Worm (Caenorhabditis elegans) whole organism, L3 larva: ENCODE results near the gene zipt-15.

Experiments used
- R02D3.7 ChIP-seq: fragments of 150-350 bp; optimal IDR thresholded peaks from 2 replicates; lab custom pipeline; 2014; ENCODE audit warnings: missing biosample characterization, missing genetic modification characterization
- ZK546.5 ChIP-seq: sonication (generic microtip); optimal IDR thresholded peaks from 2 replicates; lab custom pipeline; 2017; ENCODE audit warnings: missing biosample characterization, missing genetic modification characterization
- aly-2 ChIP-seq: fragments of 150-350 bp; optimal IDR thresholded peaks from 2 replicates; lab custom pipeline; 2014; ENCODE audit warnings: missing biosample characterization, missing genetic modification characterization
- ama-1 ChIP-seq: fragments of 150-350 bp; optimal IDR thresholded peaks from 2 replicates; lab custom pipeline; 2018
- ceh-16 ChIP-seq: sonication (generic microtip); optimal IDR thresholded peaks from 2 replicates; lab custom pipeline; 2017; ENCODE audit warnings: missing biosample characterization, missing genetic modification characterization
- ceh-28 ChIP-seq: fragments of 150-350 bp; optimal IDR thresholded peaks from 2 replicates; lab custom pipeline; 2014; ENCODE audit warnings: missing biosample characterization, missing genetic modification reagents, missing genetic modification characterization
- ceh-82 ChIP-seq: fragments of 150-350 bp; optimal IDR thresholded peaks from 2 replicates; lab custom pipeline; 2014; ENCODE audit warnings: missing biosample characterization, missing genetic modification characterization
- ceh-9 ChIP-seq: sonication (generic microtip); optimal IDR thresholded peaks from 2 replicates; lab custom pipeline; 2018; ENCODE audit warnings: missing biosample characterization, missing genetic modification characterization
- daf-12 ChIP-seq: fragments of 150-350 bp; optimal IDR thresholded peaks from 2 replicates; lab custom pipeline; 2014; ENCODE audit warnings: missing biosample characterization, missing genetic modification reagents, missing genetic modification characterization
- egl-27 ChIP-seq: sonication (generic microtip); optimal IDR thresholded peaks from 4 replicates; lab custom pipeline; 2017; ENCODE audit warnings: missing biosample characterization, missing genetic modification reagents, missing genetic modification characterization
- egl-5 ChIP-seq: fragments of 150-350 bp; optimal IDR thresholded peaks from 2 replicates; lab custom pipeline; 2017; ENCODE audit warnings: missing biosample characterization, missing genetic modification reagents, missing genetic modification characterization, inconsistent platforms
- elt-1 ChIP-seq: fragments of 150-350 bp; optimal IDR thresholded peaks from 2 replicates; lab custom pipeline; 2014; ENCODE audit warnings: missing biosample characterization, missing genetic modification characterization
- elt-2 ChIP-seq: sonication (generic microtip); optimal IDR thresholded peaks from 2 replicates; lab custom pipeline; 2016; ENCODE audit warnings: missing genetic modification reagents, mild to moderate bottlenecking, missing genetic modification characterization, missing compliant biosample characterization
- elt-3 ChIP-seq, 3 experiments: fragments of 150-350 bp in 1 of 3; sonication (generic microtip) in 2 of 3; optimal IDR thresholded peaks; 2 replicates in 2 of 3; 4 replicates in 1 of 3; lab custom pipeline; 2014 to 2017; ENCODE audit warnings: missing biosample characterization in 3 of 3, missing genetic modification characterization in 3 of 3
- eor-1 ChIP-seq, 2 experiments: fragments of 150-350 bp; optimal IDR thresholded peaks; 2 replicates each; lab custom pipeline; 2014 to 2018; ENCODE audit warnings: missing biosample characterization in 2 of 2, missing genetic modification characterization in 2 of 2
- fkh-10 ChIP-seq: sonication (generic microtip); optimal IDR thresholded peaks from 2 replicates; lab custom pipeline; 2017; ENCODE audit warnings: missing biosample characterization, missing genetic modification reagents, missing genetic modification characterization
- fkh-2 ChIP-seq: fragments of 150-350 bp; optimal IDR thresholded peaks from 2 replicates; lab custom pipeline; 2014; ENCODE audit warnings: missing biosample characterization, missing genetic modification reagents, missing genetic modification characterization
- fos-1 ChIP-seq: fragments of 150-350 bp; optimal IDR thresholded peaks from 2 replicates; lab custom pipeline; 2014; ENCODE audit warnings: missing biosample characterization, missing genetic modification characterization
- hmg-11 ChIP-seq: sonication (generic microtip); optimal IDR thresholded peaks from 2 replicates; lab custom pipeline; 2016; ENCODE audit warnings: missing genetic modification characterization, missing compliant biosample characterization
- jun-1 ChIP-seq: fragments of 150-350 bp; optimal IDR thresholded peaks from 2 replicates; lab custom pipeline; 2014; ENCODE audit warnings: missing biosample characterization, missing genetic modification reagents, missing genetic modification characterization
- lin-15B ChIP-seq: fragments of 150-350 bp; optimal IDR thresholded peaks from 2 replicates; lab custom pipeline; 2014; ENCODE audit warnings: missing biosample characterization, missing genetic modification characterization
- lin-39 ChIP-seq: fragments of 150-350 bp; optimal IDR thresholded peaks from 2 replicates; lab custom pipeline; 2018; ENCODE audit warnings: missing biosample characterization, missing genetic modification reagents, missing genetic modification characterization
- lsy-12 ChIP-seq: sonication (generic microtip); optimal IDR thresholded peaks from 2 replicates; lab custom pipeline; 2016; ENCODE audit warnings: mild to moderate bottlenecking, missing genetic modification characterization, missing compliant biosample characterization
- mdl-1 ChIP-seq: fragments of 150-350 bp; optimal IDR thresholded peaks from 2 replicates; lab custom pipeline; 2014; ENCODE audit warnings: missing biosample characterization, missing genetic modification characterization
- mml-1 ChIP-seq: fragments of 150-350 bp; sonication (generic microtip); optimal IDR thresholded peaks from 3 replicates; lab custom pipeline; 2014; ENCODE audit warnings: missing biosample characterization, missing genetic modification characterization
- nfya-1 ChIP-seq: sonication (generic microtip); optimal IDR thresholded peaks from 2 replicates; lab custom pipeline; 2017; ENCODE audit warnings: missing genetic modification characterization, mild to moderate bottlenecking, missing compliant biosample characterization, antibody characterized with exemption, moderate library complexity; ENCODE audit not compliant: insufficient read depth
- nhr-11 ChIP-seq: fragments of 150-350 bp; optimal IDR thresholded peaks from 2 replicates; lab custom pipeline; 2014; ENCODE audit warnings: missing biosample characterization, missing genetic modification characterization
- nhr-12 ChIP-seq: fragments of 150-350 bp; optimal IDR thresholded peaks from 2 replicates; lab custom pipeline; 2014; ENCODE audit warnings: missing biosample characterization, missing genetic modification characterization
- nhr-23 ChIP-seq: fragments of 150-350 bp; optimal IDR thresholded peaks from 2 replicates; lab custom pipeline; 2014; ENCODE audit warnings: missing biosample characterization, missing genetic modification reagents, missing genetic modification characterization
- nhr-237 ChIP-seq: fragments of 150-350 bp; optimal IDR thresholded peaks from 2 replicates; lab custom pipeline; 2014; ENCODE audit warnings: missing biosample characterization, missing genetic modification characterization
- nhr-25 ChIP-seq: sonication (generic microtip); optimal IDR thresholded peaks from 2 replicates; lab custom pipeline; 2017; ENCODE audit warnings: missing biosample characterization, missing genetic modification characterization
- nhr-28 ChIP-seq: fragments of 150-350 bp; optimal IDR thresholded peaks from 2 replicates; lab custom pipeline; 2014; ENCODE audit warnings: missing biosample characterization, missing genetic modification characterization
- nhr-43 ChIP-seq: sonication (generic microtip); optimal IDR thresholded peaks from 2 replicates; lab custom pipeline; 2016; ENCODE audit warnings: mild to moderate bottlenecking, missing genetic modification characterization, missing compliant biosample characterization; ENCODE audit not compliant: poor library complexity, severe bottlenecking
- nhr-67 ChIP-seq: fragments of 150-350 bp; optimal IDR thresholded peaks from 2 replicates; lab custom pipeline; 2014; ENCODE audit warnings: missing biosample characterization, missing genetic modification characterization
- nhr-76 ChIP-seq: fragments of 150-350 bp; sonication (generic microtip); optimal IDR thresholded peaks from 5 replicates; lab custom pipeline; 2014; ENCODE audit warnings: missing biosample characterization, missing genetic modification characterization
- nhr-77 ChIP-seq: fragments of 150-350 bp; optimal IDR thresholded peaks from 2 replicates; lab custom pipeline; 2014; ENCODE audit warnings: missing biosample characterization, missing genetic modification characterization
- pha-4 ChIP-seq: fragments of 150-350 bp; optimal IDR thresholded peaks from 2 replicates; lab custom pipeline; 2014; ENCODE audit warnings: missing biosample characterization, missing genetic modification reagents, missing genetic modification characterization
- pqm-1 ChIP-seq: fragments of 150-350 bp; optimal IDR thresholded peaks from 2 replicates; lab custom pipeline; 2017; ENCODE audit warnings: missing biosample characterization, missing genetic modification characterization, inconsistent platforms
- sea-2 ChIP-seq: fragments of 150-350 bp; sonication (generic microtip); optimal IDR thresholded peaks from 4 replicates; lab custom pipeline; 2014; ENCODE audit warnings: missing biosample characterization, missing genetic modification reagents, missing genetic modification characterization
- skn-1 ChIP-seq: fragments of 150-350 bp; optimal IDR thresholded peaks from 2 replicates; lab custom pipeline; 2014; ENCODE audit warnings: missing biosample characterization, missing genetic modification characterization
- snpc-4 ChIP-seq: fragments of 150-350 bp; optimal IDR thresholded peaks from 2 replicates; lab custom pipeline; 2014; ENCODE audit warnings: missing biosample characterization, missing genetic modification characterization
- tbx-2 ChIP-seq: sonication (generic microtip); optimal IDR thresholded peaks from 2 replicates; lab custom pipeline; 2016; ENCODE audit warnings: mild to moderate bottlenecking, missing genetic modification characterization, missing compliant biosample characterization
- unc-39 ChIP-seq: sonication (generic microtip); optimal IDR thresholded peaks from 4 replicates; lab custom pipeline; 2017; ENCODE audit warnings: missing biosample characterization, missing genetic modification characterization
- unc-62 ChIP-seq: fragments of 150-350 bp; sonication (generic microtip); optimal IDR thresholded peaks from 4 replicates; lab custom pipeline; 2014; ENCODE audit warnings: missing biosample characterization, missing genetic modification reagents, missing genetic modification characterization
- zag-1 ChIP-seq: fragments of 150-350 bp; optimal IDR thresholded peaks from 2 replicates; lab custom pipeline; 2014; ENCODE audit warnings: missing biosample characterization, missing genetic modification characterization
- ztf-11 ChIP-seq: fragments of 150-350 bp; optimal IDR thresholded peaks from 2 replicates; lab custom pipeline; 2014; ENCODE audit warnings: missing biosample characterization, missing genetic modification characterization
- ztf-4 ChIP-seq: fragments of 150-350 bp; optimal IDR thresholded peaks from 2 replicates; lab custom pipeline; 2014; ENCODE audit warnings: missing biosample characterization, missing genetic modification characterization

The zipt-15 gene

DNA sequence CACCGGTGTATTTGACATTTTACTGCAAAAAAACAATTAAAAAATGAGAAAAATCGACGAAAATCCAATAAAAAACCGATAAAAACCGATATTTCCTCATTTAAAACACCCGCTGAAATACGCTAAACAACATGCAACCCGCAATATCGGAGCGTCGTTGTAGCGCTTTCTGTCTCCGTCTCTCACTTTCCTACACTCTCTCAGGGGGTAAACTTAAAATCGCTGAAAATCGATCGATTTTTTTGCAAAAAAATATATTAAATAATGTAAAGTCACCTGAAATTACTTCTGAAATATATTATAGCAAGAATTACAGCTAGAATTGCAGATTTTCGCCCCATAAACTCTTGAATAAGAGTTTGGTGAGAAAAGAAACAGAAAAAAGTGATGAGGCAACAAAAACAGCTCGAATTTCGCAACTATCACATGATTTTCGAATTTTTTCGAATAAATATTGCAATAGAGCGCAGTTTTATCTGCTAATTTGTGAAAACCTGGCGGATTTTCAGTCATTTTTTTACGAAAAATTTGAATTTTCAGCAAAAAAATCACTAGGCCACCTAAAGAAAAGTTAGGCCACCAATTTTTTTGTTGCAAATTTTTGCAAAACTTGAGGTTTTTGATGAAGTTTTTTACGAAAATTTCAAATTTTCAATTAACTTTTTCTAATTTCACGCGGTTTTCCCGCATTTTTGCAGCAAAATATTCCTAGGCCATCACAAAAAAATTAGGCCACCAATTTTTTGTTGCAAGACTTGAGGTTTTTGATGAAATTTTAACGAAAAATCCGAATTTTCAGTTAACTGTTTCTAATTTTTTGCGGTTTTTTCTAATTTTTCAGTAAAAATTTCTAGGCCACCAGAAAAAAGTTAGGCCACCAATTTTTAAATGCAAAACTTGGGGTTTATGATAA, 29.9 kb upstream of the zipt-15 start, which contains the start of the genes lem-4 and Y55F3BR.11:
TSS of gene lem-4 (minus strand) at position 424 of the 913 bp plus-strand sequence.
TSS of gene Y55F3BR.11 (plus strand) at position 863 of the 913 bp plus-strand sequence.
- TF ChIP-seq ceh-28: peak; percentile 73
- TF ChIP-seq nfya-1 (tag; lab: Kevin White, UChicago): peak; percentile 74
- no peak for TF ChIP-seq unc-62 (GFP tag; lab: Kevin White, UChicago)
- TF ChIP-seq nhr-12 (tag; lab: Kevin White, UChicago): no peak
- TF ChIP-seq nhr-25 (tag; lab: Kevin White, UChicago): peak; percentile 38
- no peak for TF ChIP-seq egl-27
- TF ChIP-seq nhr-23: peak; percentile 73
- TF ChIP-seq hmg-11: peak; percentile 69
- no peak for TF ChIP-seq egl-5 (tag; lab: Kevin White, UChicago)
- no peak for TF ChIP-seq daf-12 (tag; lab: Kevin White, UChicago)
- no peak for TF ChIP-seq nhr-76 (tag; lab: Kevin White, UChicago)
- no peak for TF ChIP-seq zag-1 (tag; lab: Kevin White, UChicago)
- TF ChIP-seq sea-2 (GFP tag; lab: Kevin White, UChicago): no peak
- TF ChIP-seq nhr-237 (tag; lab: Kevin White, UChicago): no peak
- no peak for TF ChIP-seq ZK546.5 (tag; lab: Kevin White, UChicago)
- no peak for TF ChIP-seq tbx-2 (tag; lab: Kevin White, UChicago)
- no peak for TF ChIP-seq mdl-1 (tag; lab: Kevin White, UChicago)
- no peak for TF ChIP-seq fkh-2
- TF ChIP-seq elt-3 (tag; optimal IDR thresholded peaks at IDR 0.05; lab: Kevin White, UChicago): no peak
- no peak for TF ChIP-seq ztf-4 (tag; lab: Kevin White, UChicago)
- TF ChIP-seq nhr-28 (tag; lab: Kevin White, UChicago): no peak
- TF ChIP-seq unc-39: no peak
- no peak for TF ChIP-seq nhr-67
- TF ChIP-seq elt-2 (tag; lab: Kevin White, UChicago): peak; percentile 40
- no peak for TF ChIP-seq aly-2 (tag; lab: Kevin White, UChicago)
- no peak for TF ChIP-seq elt-1
- no peak for TF ChIP-seq skn-1 (tag; lab: Kevin White, UChicago)
- no peak for TF ChIP-seq ztf-11 (tag; lab: Kevin White, UChicago)
- TF ChIP-seq mml-1: no peak
- TF ChIP-seq ceh-16: no peak
- TF ChIP-seq ama-1 (lab: Kevin White, UChicago): no peak
- TF ChIP-seq fkh-10: no peak
- peak; percentile 14 for TF ChIP-seq snpc-4 (tag; lab: Kevin White, UChicago)
- peak; percentile 60 for TF ChIP-seq pha-4
- no peak for TF ChIP-seq ceh-9
- no peak for TF ChIP-seq lsy-12 (tag; lab: Kevin White, UChicago)
- TF ChIP-seq nhr-11 (tag; lab: Kevin White, UChicago): no peak
- no peak for TF ChIP-seq nhr-77 (tag; lab: Kevin White, UChicago)
- no peak for TF ChIP-seq fos-1 (tag; lab: Kevin White, UChicago)
- peak; percentile 19 for TF ChIP-seq R02D3.7 (tag; lab: Kevin White, UChicago)
- TF ChIP-seq eor-1 (tag; optimal IDR thresholded peaks at IDR 0.05; lab: Kevin White, UChicago): no peak
- TF ChIP-seq jun-1: peak; percentile 14
- TF ChIP-seq lin-15B (tag; lab: Kevin White, UChicago): peak; percentile 67
- peak; percentile 9 for TF ChIP-seq ceh-82 (tag; lab: Kevin White, UChicago)
- no peak for TF ChIP-seq nhr-43
- no peak for TF ChIP-seq lin-39 (tag; lab: Kevin White, UChicago)
- TF ChIP-seq pqm-1 (tag; lab: Kevin White, UChicago): peak; percentile 99
